Worm (Caenorhabditis elegans) whole organism, young adult: Measurements from ENCODE around the gene ZC262.13.

Experiments
- B0035.1 ChIP-seq: sonication (generic microtip); optimal IDR thresholded peaks from 2 replicates; lab custom pipeline; 2016; ENCODE audit warnings: missing genetic modification characterization, mild to moderate bottlenecking, missing compliant biosample characterization, missing genotype, missing genetic modification reagents
- B0336.3 ChIP-seq: fragments of 200-800 bp; sonication (Bioruptor generic); IDR thresholded peaks from 2 replicates; pipeline ENCODE4 v1.3.6; 2022; ENCODE audit warnings: missing genetic modification characterization, missing compliant biosample characterization
- C06A6.2 ChIP-seq: fragments of 200-800 bp; sonication (Bioruptor generic); conservative IDR thresholded peaks from 2 replicates; pipeline ENCODE4 v1.3.6; 2022; ENCODE audit warnings: missing genetic modification characterization, missing compliant biosample characterization
- C17E4.6 ChIP-seq: fragments of 200-800 bp; sonication (Bioruptor generic); IDR thresholded peaks from 2 replicates; pipeline ENCODE4 v1.3.6; 2022; ENCODE audit warnings: missing genetic modification reagents, missing genetic modification characterization, missing compliant biosample characterization
- F10E7.11 ChIP-seq: sonication (generic microtip); optimal IDR thresholded peaks from 2 replicates; lab custom pipeline; 2017; ENCODE audit warnings: mild to moderate bottlenecking, missing genetic modification characterization, moderate library complexity, missing compliant biosample characterization
- F37B4.10 ChIP-seq: fragments of 200-800 bp; sonication (Bioruptor generic); IDR thresholded peaks from 2 replicates; pipeline ENCODE4 v1.3.6; 2022; ENCODE audit warnings: missing genetic modification characterization, missing compliant biosample characterization
- F39B2.1 ChIP-seq: fragments of 200-800 bp; sonication (Bioruptor generic); IDR thresholded peaks from 2 replicates; pipeline ENCODE4 v1.3.6; 2022; ENCODE audit warnings: missing genetic modification reagents, missing genetic modification characterization, missing compliant biosample characterization
- F52B5.7 ChIP-seq: sonication (generic microtip); optimal IDR thresholded peaks from 2 replicates; lab custom pipeline; 2016; ENCODE audit warnings: mild to moderate bottlenecking, missing genetic modification characterization, missing compliant biosample characterization
- K12H6.12 ChIP-seq: fragments of 200-800 bp; sonication (Bioruptor generic); optimal IDR thresholded peaks from 2 replicates; lab custom pipeline; 2018; ENCODE audit warnings: mild to moderate bottlenecking, missing genetic modification characterization, missing compliant biosample characterization
- Y53G8AR.9 ChIP-seq: fragments of 200-800 bp; sonication (Bioruptor generic); conservative IDR thresholded peaks from 2 replicates; pipeline ENCODE4 v1.3.6; 2022; ENCODE audit warnings: missing genetic modification reagents, missing genetic modification characterization, missing compliant biosample characterization
- Y56A3A.18 ChIP-seq: fragments of 200-800 bp; sonication (Bioruptor generic); IDR thresholded peaks from 2 replicates; pipeline ENCODE4 v1.3.6; 2022; ENCODE audit warnings: missing genetic modification reagents, missing genetic modification characterization, missing compliant biosample characterization
- Y79H2A.3 ChIP-seq: fragments of 200-800 bp; sonication (Bioruptor generic); conservative IDR thresholded peaks from 2 replicates; pipeline ENCODE4 v1.3.6; 2022; ENCODE audit warnings: missing genetic modification reagents, missing genetic modification characterization, missing compliant biosample characterization
- Y95B8A.8 ChIP-seq: fragments of 200-800 bp; sonication (Bioruptor generic); IDR thresholded peaks from 2 replicates; pipeline ENCODE4 v1.3.6; 2022; ENCODE audit warnings: missing genetic modification reagents, missing genetic modification characterization, missing compliant biosample characterization
- ZK185.1 ChIP-seq: sonication (generic microtip); optimal IDR thresholded peaks from 2 replicates; lab custom pipeline; 2016; ENCODE audit warnings: mild to moderate bottlenecking, missing genetic modification characterization, missing compliant biosample characterization; ENCODE audit not compliant: poor library complexity, severe bottlenecking
- aptf-2 ChIP-seq: fragments of 200-800 bp; sonication (Bioruptor generic); conservative IDR thresholded peaks from 2 replicates; pipeline ENCODE4 v1.3.6; 2022; ENCODE audit warnings: missing genetic modification reagents, missing genetic modification characterization, missing compliant biosample characterization
- atf-7 ChIP-seq: sonication (generic microtip); optimal IDR thresholded peaks from 2 replicates; lab custom pipeline; 2017; ENCODE audit warnings: mild to moderate bottlenecking, missing genetic modification characterization, missing compliant biosample characterization
- bed-1 ChIP-seq: fragments of 200-800 bp; sonication (Bioruptor generic); IDR thresholded peaks from 2 replicates; pipeline ENCODE4 v1.3.6; 2022; ENCODE audit warnings: missing genetic modification reagents, missing genetic modification characterization, missing compliant biosample characterization
- bed-2 ChIP-seq: fragments of 200-800 bp; sonication (Bioruptor generic); IDR thresholded peaks from 2 replicates; pipeline ENCODE4 v1.3.6; 2022; ENCODE audit warnings: missing genetic modification reagents, missing genetic modification characterization, missing compliant biosample characterization
- cebp-1 ChIP-seq, 2 experiments: fragments of 200-800 bp in 1 of 2; sonication (Bioruptor generic) in 1 of 2; sonication (generic microtip) in 1 of 2; IDR thresholded peaks in 1 of 2; optimal IDR thresholded peaks in 1 of 2; 2 replicates each; pipeline versions ENCODE4 v1.3.6 to Lab custom; 2017 to 2022; ENCODE audit warnings: missing compliant biosample characterization in 2 of 2, missing genetic modification characterization in 2 of 2, mild to moderate bottlenecking in 1 of 2, missing genetic modification reagents in 1 of 2, moderate library complexity in 1 of 2
- ceh-100 ChIP-seq: fragments of 200-800 bp; sonication (Bioruptor generic); IDR thresholded peaks from 2 replicates; pipeline ENCODE4 v1.3.6; 2022; ENCODE audit warnings: missing genetic modification reagents, missing genetic modification characterization, missing compliant biosample characterization
- dox-1 ChIP-seq: fragments of 200-800 bp; sonication (Bioruptor generic); IDR thresholded peaks from 2 replicates; pipeline ENCODE4 v1.3.6; 2022; ENCODE audit warnings: missing genetic modification reagents, missing genetic modification characterization, missing compliant biosample characterization
- egl-18 ChIP-seq: fragments of 200-800 bp; sonication (Bioruptor generic); IDR thresholded peaks from 2 replicates; pipeline ENCODE4 v1.3.6; 2022; ENCODE audit warnings: missing genetic modification reagents, missing genetic modification characterization, missing compliant biosample characterization
- egl-44 ChIP-seq: fragments of 200-800 bp; sonication (Bioruptor generic); IDR thresholded peaks from 2 replicates; pipeline ENCODE4 v1.3.6; 2022; ENCODE audit warnings: missing genetic modification reagents, missing genetic modification characterization, missing compliant biosample characterization
- ets-4 ChIP-seq: fragments of 200-800 bp; sonication (Bioruptor generic); optimal IDR thresholded peaks from 2 replicates; lab custom pipeline; 2018; ENCODE audit warnings: mild to moderate bottlenecking, missing genetic modification characterization, missing compliant biosample characterization
- hlh-26 ChIP-seq: fragments of 200-800 bp; sonication (Bioruptor generic); conservative IDR thresholded peaks from 2 replicates; pipeline ENCODE4 v1.3.6; 2022; ENCODE audit warnings: missing genetic modification reagents, missing genetic modification characterization, missing compliant biosample characterization
- hmg-1.2 ChIP-seq: fragments of 200-800 bp; sonication (Bioruptor generic); IDR thresholded peaks from 2 replicates; pipeline ENCODE4 v1.3.6; 2022; ENCODE audit warnings: missing genetic modification reagents, missing genetic modification characterization, missing compliant biosample characterization
- hsf-1 ChIP-seq: fragments of 200-800 bp; sonication (Bioruptor generic); IDR thresholded peaks from 2 replicates; pipeline ENCODE4 v1.3.6; 2022; ENCODE audit warnings: missing genetic modification reagents, missing genetic modification characterization, missing compliant biosample characterization
- let-607 ChIP-seq, 2 experiments: fragments of 200-800 bp in 1 of 2; sonication (Bioruptor generic) in 1 of 2; sonication (generic microtip) in 1 of 2; optimal IDR thresholded peaks; 2 replicates each; lab custom pipeline; 2016 to 2018; ENCODE audit warnings: mild to moderate bottlenecking in 2 of 2, missing compliant biosample characterization in 2 of 2, missing genetic modification characterization in 2 of 2, moderate library complexity in 2 of 2, missing genotype in 1 of 2
- lin-35 ChIP-seq, 3 experiments: fragments of 150-350 bp in 2 of 3; sonication (generic microtip) in 1 of 3; optimal IDR thresholded peaks; 2 replicates each; lab custom pipeline; 2014 to 2018; ENCODE audit warnings: missing biosample characterization in 3 of 3, missing genetic modification characterization in 3 of 3, missing genetic modification reagents in 3 of 3
- lin-54 ChIP-seq: fragments of 200-800 bp; sonication (Bioruptor generic); optimal IDR thresholded peaks from 2 replicates; lab custom pipeline; 2018; ENCODE audit warnings: mild to moderate bottlenecking, missing genetic modification characterization, missing compliant biosample characterization
- lir-1 ChIP-seq: fragments of 200-800 bp; sonication (Bioruptor generic); conservative IDR thresholded peaks from 2 replicates; pipeline ENCODE4 v1.3.6; 2022; ENCODE audit warnings: missing genetic modification reagents, missing genetic modification characterization, missing compliant biosample characterization
- madf-10 ChIP-seq: sonication (generic microtip); optimal IDR thresholded peaks from 2 replicates; lab custom pipeline; 2016; ENCODE audit warnings: mild to moderate bottlenecking, missing genetic modification characterization, missing compliant biosample characterization
- madf-6 ChIP-seq: fragments of 200-800 bp; sonication (Bioruptor generic); IDR thresholded peaks from 2 replicates; pipeline ENCODE4 v1.3.6; 2022; ENCODE audit warnings: missing genetic modification reagents, missing genetic modification characterization, missing compliant biosample characterization
- madf-8 ChIP-seq: fragments of 200-800 bp; sonication (Bioruptor generic); conservative IDR thresholded peaks from 2 replicates; pipeline ENCODE4 v1.3.6; 2022; ENCODE audit warnings: missing genetic modification reagents, missing genetic modification characterization, missing compliant biosample characterization
- nhr-120 ChIP-seq: fragments of 200-800 bp; sonication (Bioruptor generic); IDR thresholded peaks from 2 replicates; pipeline ENCODE4 v1.3.6; 2022; ENCODE audit warnings: missing genetic modification characterization, missing compliant biosample characterization
- nhr-80 ChIP-seq: sonication (generic microtip); optimal IDR thresholded peaks from 2 replicates; lab custom pipeline; 2016; ENCODE audit warnings: missing genetic modification characterization, missing compliant biosample characterization
- pbrm-1 ChIP-seq: fragments of 200-800 bp; sonication (Bioruptor generic); IDR thresholded peaks from 2 replicates; pipeline ENCODE4 v1.3.6; 2022; ENCODE audit warnings: missing genetic modification reagents, missing genetic modification characterization, missing compliant biosample characterization
- rec-8 ChIP-seq, 2 experiments: sonication (generic microtip); optimal IDR thresholded peaks; 2 replicates each; lab custom pipeline; 2016; ENCODE audit warnings: mild to moderate bottlenecking in 2 of 2, missing genetic modification characterization in 2 of 2, missing genetic modification reagents in 2 of 2, missing genotype in 2 of 2, missing biosample characterization in 1 of 2, missing compliant biosample characterization in 1 of 2, moderate library complexity in 1 of 2
- repo-1 ChIP-seq: sonication (generic microtip); optimal IDR thresholded peaks from 2 replicates; lab custom pipeline; 2017; ENCODE audit warnings: mild to moderate bottlenecking, missing genetic modification characterization, missing compliant biosample characterization
- snpc-1.1 ChIP-seq: sonication (generic microtip); optimal IDR thresholded peaks from 2 replicates; lab custom pipeline; 2017; ENCODE audit warnings: missing genetic modification characterization, mild to moderate bottlenecking, missing compliant biosample characterization, antibody characterized with exemption, moderate library complexity, missing genotype, missing genetic modification reagents; ENCODE audit not compliant: insufficient read depth
- snpc-3.4 ChIP-seq: sonication (generic microtip); optimal IDR thresholded peaks from 2 replicates; lab custom pipeline; 2017; ENCODE audit warnings: missing genetic modification characterization, mild to moderate bottlenecking, missing compliant biosample characterization, antibody characterized with exemption, moderate library complexity, missing genotype, missing genetic modification reagents
- unc-130 ChIP-seq: sonication (generic microtip); optimal IDR thresholded peaks from 2 replicates; lab custom pipeline; 2016; ENCODE audit warnings: missing genetic modification reagents, missing genetic modification characterization, missing compliant biosample characterization
- zfh-2 ChIP-seq: fragments of 200-800 bp; sonication (Bioruptor generic); conservative IDR thresholded peaks from 2 replicates; pipeline ENCODE4 v1.3.6; 2022; ENCODE audit warnings: missing genetic modification reagents, missing genetic modification characterization, missing compliant biosample characterization
- ztf-3 ChIP-seq: fragments of 200-800 bp; sonication (Bioruptor generic); optimal IDR thresholded peaks from 2 replicates; lab custom pipeline; 2018; ENCODE audit warnings: mild to moderate bottlenecking, missing genetic modification characterization, missing compliant biosample characterization

ZC262.13 gene

ce11 chrIII:8325574-8326513, at the start of gene ZC262.13:
ZC262.13 (plus strand) TSS chrIII:8326214.
- TF ChIP-seq snpc-3.4 (tag; lab: Kevin White, UChicago), result no peak
- TF ChIP-seq madf-8 (GFP tag; lab: Robert Waterston, UW), result no peak
- TF ChIP-seq F39B2.1 (GFP tag; lab: Robert Waterston, UW), result no peak
- TF ChIP-seq unc-130 (GFP tag; lab: Kevin White, UChicago), result no peak
- peak; percentile 7; the same call in 1 of the 2 replicates for TF ChIP-seq dox-1 (GFP tag; lab: Robert Waterston, UW)
- no peak for TF ChIP-seq madf-6 (GFP tag; lab: Robert Waterston, UW)
- no peak for TF ChIP-seq C06A6.2 (GFP tag; lab: Robert Waterston, UW)
- peak; percentile 41 for TF ChIP-seq atf-7 (tag; lab: Kevin White, UChicago)
- no peak for TF ChIP-seq C17E4.6 (GFP tag; lab: Robert Waterston, UW)
- TF ChIP-seq cebp-1 (GFP tag; IDR thresholded peaks at IDR 0.05; lab: Robert Waterston, UW), result peak; percentile 60; the same call in 1 of the 2 replicates
- TF ChIP-seq cebp-1 (tag; optimal IDR thresholded peaks at IDR 0.05; lab: Kevin White, UChicago), result peak; percentile 80
- peak; percentile 30; the same call in 1 of the 2 replicates for TF ChIP-seq Y79H2A.3 (GFP tag; lab: Robert Waterston, UW)
- no peak for TF ChIP-seq bed-2 (GFP tag; lab: Robert Waterston, UW)
- TF ChIP-seq let-607 (tag; optimal IDR thresholded peaks at IDR 0.05; lab: Kevin White, UChicago), result peak in 1 of 2 experiments; percentile 42
- no peak for TF ChIP-seq pbrm-1 (GFP tag; lab: Robert Waterston, UW)
- TF ChIP-seq lir-1 (GFP tag; lab: Robert Waterston, UW), result no peak
- TF ChIP-seq bed-1, result no peak
- no peak for TF ChIP-seq repo-1 (tag; lab: Kevin White, UChicago)
- peak; percentile 34; the same call in 1 of the 2 replicates for TF ChIP-seq B0336.3 (GFP tag; lab: Robert Waterston, UW)
- TF ChIP-seq egl-44 (GFP tag; lab: Robert Waterston, UW), result 0 out of 2 replicates have a peak, but pooled peaks have one; percentile 17
- peak; percentile 6 for TF ChIP-seq lin-54 (GFP tag; lab: Kevin White, UChicago)
- TF ChIP-seq snpc-1.1 (tag; lab: Kevin White, UChicago), result no peak
- TF ChIP-seq lin-35 (GFP tag; optimal IDR thresholded peaks at IDR 0.05; lab: Kevin White, UChicago), result peak in 1 of 3 experiments; percentile 11
- TF ChIP-seq hsf-1, result no peak
- TF ChIP-seq egl-18 (GFP tag; lab: Robert Waterston, UW), result no peak
- TF ChIP-seq F52B5.7 (tag; lab: Kevin White, UChicago), result no peak
- TF ChIP-seq ceh-100 (GFP tag; lab: Robert Waterston, UW), result no peak
- no peak for TF ChIP-seq zfh-2 (GFP tag; lab: Robert Waterston, UW)
- 0 out of 2 replicates have a peak, but pooled peaks have one; percentile 52 for TF ChIP-seq Y53G8AR.9 (GFP tag; lab: Robert Waterston, UW)
- no peak for TF ChIP-seq K12H6.12 (tag; lab: Kevin White, UChicago)
- TF ChIP-seq hmg-1.2 (GFP tag; lab: Robert Waterston, UW), result 0 out of 2 replicates have a peak, but pooled peaks have one; percentile 17
- no peak for TF ChIP-seq ztf-3 (GFP tag; lab: Kevin White, UChicago)
- TF ChIP-seq Y56A3A.18 (GFP tag; lab: Robert Waterston, UW), result 0 out of 2 replicates have a peak, but pooled peaks have one; percentile 43
- peak; percentile 73 for TF ChIP-seq nhr-80 (tag; lab: Kevin White, UChicago)
- no peak for TF ChIP-seq nhr-120 (GFP tag; lab: Robert Waterston, UW)
- TF ChIP-seq B0035.1, result no peak
- TF ChIP-seq rec-8 (tag; optimal IDR thresholded peaks at IDR 0.05; lab: Kevin White, UChicago), result no peak
- no peak for TF ChIP-seq hlh-26 (GFP tag; lab: Robert Waterston, UW)
- peak; percentile 2 for TF ChIP-seq madf-10 (tag; lab: Kevin White, UChicago)
- TF ChIP-seq F37B4.10 (GFP tag; lab: Robert Waterston, UW), result no peak
- TF ChIP-seq ets-4, result no peak
- no peak for TF ChIP-seq ZK185.1 (tag; lab: Kevin White, UChicago)
- TF ChIP-seq F10E7.11 (tag; lab: Kevin White, UChicago), result no peak
- TF ChIP-seq aptf-2, result no peak
- peak; percentile 79 for TF ChIP-seq Y95B8A.8
